Worm (Caenorhabditis elegans) whole organism, L2 larva: ENCODE results near the gene snb-2.

Source experiments
- C34F6.9 ChIP-seq: fragments of 150-350 bp; optimal IDR thresholded peaks from 2 replicates; lab custom pipeline; 2014; ENCODE audit warnings: missing biosample characterization, missing genetic modification characterization
- Y55F3AM.14 ChIP-seq: fragments of 200-800 bp; sonication (Bioruptor generic); optimal IDR thresholded peaks from 2 replicates; lab custom pipeline; 2018; ENCODE audit warnings: mild to moderate bottlenecking, missing genetic modification characterization, missing compliant biosample characterization
- alr-1 ChIP-seq: fragments of 150-350 bp; optimal IDR thresholded peaks from 2 replicates; lab custom pipeline; 2014; ENCODE audit warnings: missing biosample characterization, missing genetic modification characterization
- aly-2 ChIP-seq: fragments of 150-350 bp; optimal IDR thresholded peaks from 2 replicates; lab custom pipeline; 2014; ENCODE audit warnings: missing biosample characterization, missing genetic modification characterization
- blmp-1 ChIP-seq: sonication (generic microtip); optimal IDR thresholded peaks from 2 replicates; lab custom pipeline; 2017; ENCODE audit warnings: missing genetic modification characterization, mild to moderate bottlenecking, missing compliant biosample characterization, antibody characterized with exemption, moderate library complexity; ENCODE audit not compliant: insufficient read depth
- crh-2 ChIP-seq: sonication (generic microtip); optimal IDR thresholded peaks from 2 replicates; lab custom pipeline; 2017; ENCODE audit warnings: missing biosample characterization, missing genetic modification characterization
- elt-1 ChIP-seq: fragments of 150-350 bp; optimal IDR thresholded peaks from 2 replicates; lab custom pipeline; 2014; ENCODE audit warnings: missing biosample characterization, missing genetic modification characterization
- elt-3 ChIP-seq: sonication (generic microtip); optimal IDR thresholded peaks from 2 replicates; lab custom pipeline; 2017; ENCODE audit warnings: missing biosample characterization, missing genetic modification characterization
- fos-1 ChIP-seq: fragments of 150-350 bp; optimal IDR thresholded peaks from 2 replicates; lab custom pipeline; 2014; ENCODE audit warnings: missing biosample characterization, missing genetic modification characterization
- gmeb-1 ChIP-seq: fragments of 150-350 bp; optimal IDR thresholded peaks from 2 replicates; lab custom pipeline; 2014; ENCODE audit warnings: missing biosample characterization, missing genetic modification characterization
- lin-11 ChIP-seq: fragments of 150-350 bp; sonication (generic microtip); optimal IDR thresholded peaks from 2 replicates; lab custom pipeline; 2014; ENCODE audit warnings: missing biosample characterization, missing genetic modification characterization, inconsistent platforms, mixed read lengths
- lin-13 ChIP-seq: fragments of 150-350 bp; optimal IDR thresholded peaks from 2 replicates; lab custom pipeline; 2014; ENCODE audit warnings: missing biosample characterization, missing genetic modification reagents, missing genetic modification characterization
- lin-39 ChIP-seq: fragments of 150-350 bp; optimal IDR thresholded peaks from 2 replicates; lab custom pipeline; 2014; ENCODE audit warnings: missing biosample characterization, missing genetic modification reagents, missing genetic modification characterization
- lsy-2 ChIP-seq, 2 experiments: fragments of 150-350 bp in 1 of 2; sonication (generic microtip) in 1 of 2; optimal IDR thresholded peaks; 2 replicates each; lab custom pipeline; 2014 to 2017; ENCODE audit warnings: missing biosample characterization in 2 of 2, missing genetic modification characterization in 2 of 2
- mab-5 ChIP-seq: fragments of 150-350 bp; optimal IDR thresholded peaks from 2 replicates; lab custom pipeline; 2014; ENCODE audit warnings: missing biosample characterization, missing genetic modification characterization
- mbf-1 ChIP-seq: sonication (generic microtip); optimal IDR thresholded peaks from 2 replicates; lab custom pipeline; 2017; ENCODE audit warnings: missing biosample characterization, missing genetic modification characterization
- nhr-11 ChIP-seq: fragments of 150-350 bp; optimal IDR thresholded peaks from 2 replicates; lab custom pipeline; 2014; ENCODE audit warnings: missing biosample characterization, missing genetic modification characterization
- nhr-129 ChIP-seq: fragments of 150-350 bp; optimal IDR thresholded peaks from 2 replicates; lab custom pipeline; 2014; ENCODE audit warnings: missing biosample characterization, missing genetic modification characterization
- nhr-21 ChIP-seq: fragments of 150-350 bp; optimal IDR thresholded peaks from 2 replicates; lab custom pipeline; 2014; ENCODE audit warnings: missing biosample characterization, missing genetic modification characterization
- nhr-25 ChIP-seq: fragments of 150-350 bp; sonication (generic microtip); optimal IDR thresholded peaks from 3 replicates; lab custom pipeline; 2014; ENCODE audit warnings: missing biosample characterization, missing genetic modification characterization
- nhr-6 ChIP-seq: fragments of 150-350 bp; optimal IDR thresholded peaks from 2 replicates; lab custom pipeline; 2014; ENCODE audit warnings: missing biosample characterization, missing genetic modification characterization
- nhr-77 ChIP-seq: fragments of 150-350 bp; optimal IDR thresholded peaks from 2 replicates; lab custom pipeline; 2014; ENCODE audit warnings: missing biosample characterization, missing genetic modification characterization
- peb-1 ChIP-seq: fragments of 150-350 bp; optimal IDR thresholded peaks from 2 replicates; lab custom pipeline; 2014; ENCODE audit warnings: missing biosample characterization, missing genetic modification characterization
- sem-4 ChIP-seq: fragments of 150-350 bp; optimal IDR thresholded peaks from 2 replicates; lab custom pipeline; 2014; ENCODE audit warnings: missing biosample characterization, missing genetic modification reagents, missing genetic modification characterization
- skn-1 ChIP-seq: sonication (generic microtip); optimal IDR thresholded peaks from 2 replicates; lab custom pipeline; 2017; ENCODE audit warnings: missing biosample characterization, missing genetic modification characterization
- sma-3 ChIP-seq: sonication (generic microtip); optimal IDR thresholded peaks from 2 replicates; lab custom pipeline; 2016; ENCODE audit warnings: missing genetic modification reagents, missing genetic modification characterization, missing compliant biosample characterization
- sma-9 ChIP-seq, 2 experiments: fragments of 150-350 bp in 1 of 2; sonication (generic microtip) in 1 of 2; optimal IDR thresholded peaks; 2 replicates each; lab custom pipeline; 2014 to 2016; ENCODE audit warnings: missing genetic modification characterization in 2 of 2, mild to moderate bottlenecking in 1 of 2, missing biosample characterization in 1 of 2, missing compliant biosample characterization in 1 of 2, missing genetic modification reagents in 1 of 2, moderate library complexity in 1 of 2
- snpc-4 ChIP-seq: fragments of 150-350 bp; optimal IDR thresholded peaks from 2 replicates; lab custom pipeline; 2014; ENCODE audit warnings: missing biosample characterization, missing genetic modification characterization
- unc-39 ChIP-seq: fragments of 150-350 bp; optimal IDR thresholded peaks from 2 replicates; lab custom pipeline; 2014; ENCODE audit warnings: missing biosample characterization, missing genetic modification characterization
- unc-55 ChIP-seq: fragments of 150-350 bp; sonication (generic microtip); optimal IDR thresholded peaks from 3 replicates; lab custom pipeline; 2014; ENCODE audit warnings: missing biosample characterization, missing genetic modification reagents, missing genetic modification characterization
- unc-62 ChIP-seq: fragments of 150-350 bp; optimal IDR thresholded peaks from 2 replicates; lab custom pipeline; 2014; ENCODE audit warnings: missing biosample characterization, missing genetic modification reagents, missing genetic modification characterization
- ztf-1 ChIP-seq: fragments of 200-800 bp; sonication (Bioruptor generic); conservative IDR thresholded peaks from 2 replicates; pipeline ENCODE4 v1.3.6; 2022; ENCODE audit warnings: missing genetic modification characterization, missing compliant biosample characterization

snb-2 gene

DNA sequence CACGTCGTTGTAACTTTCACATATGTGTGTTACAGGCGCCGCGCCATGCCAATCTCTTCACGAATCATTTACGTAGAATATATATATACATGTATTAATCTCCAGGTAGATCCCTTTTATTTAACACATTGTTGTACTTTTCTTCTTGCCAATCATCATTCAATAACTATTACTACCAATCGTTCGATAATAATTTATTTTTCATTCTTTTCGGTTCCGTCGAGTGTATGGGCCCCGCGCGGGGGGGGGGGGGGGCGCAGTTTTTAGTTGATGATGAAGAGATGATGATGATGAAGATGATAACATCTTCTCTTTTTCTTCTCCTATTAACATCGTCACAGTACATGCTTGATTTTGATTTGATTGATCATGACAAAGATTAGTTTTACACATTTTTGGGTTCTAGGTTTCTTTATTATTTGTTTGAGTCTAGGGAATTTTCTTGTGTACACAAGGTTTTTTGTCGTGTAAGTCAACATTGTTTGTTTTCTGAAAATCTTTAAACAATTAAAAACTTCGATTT lies 46.4 kb downstream of the snb-2 start:
- peak; percentile 66 for TF ChIP-seq sma-9 (GFP tag; optimal IDR thresholded peaks at IDR 0.05; lab: Kevin White, UChicago)
- TF ChIP-seq sma-9 (tag; optimal IDR thresholded peaks at IDR 0.05; lab: Kevin White, UChicago), result no peak
- no peak for TF ChIP-seq nhr-77 (tag; lab: Kevin White, UChicago)
- TF ChIP-seq lin-13 (GFP tag; lab: Kevin White, UChicago), result no peak
- no peak for TF ChIP-seq alr-1 (tag; lab: Kevin White, UChicago)
- no peak for TF ChIP-seq unc-55 (GFP tag; lab: Kevin White, UChicago)
- TF ChIP-seq sma-3 (GFP tag; lab: Kevin White, UChicago), result peak; percentile 40
- TF ChIP-seq peb-1 (tag; lab: Kevin White, UChicago), result no peak
- TF ChIP-seq blmp-1 (tag; lab: Kevin White, UChicago), result peak; percentile 20
- TF ChIP-seq ztf-1 (GFP tag; lab: Robert Waterston, UW), result no peak
- TF ChIP-seq nhr-6 (tag; lab: Kevin White, UChicago), result no peak
- TF ChIP-seq Y55F3AM.14 (GFP tag; lab: Kevin White, UChicago), result no peak

DNA sequence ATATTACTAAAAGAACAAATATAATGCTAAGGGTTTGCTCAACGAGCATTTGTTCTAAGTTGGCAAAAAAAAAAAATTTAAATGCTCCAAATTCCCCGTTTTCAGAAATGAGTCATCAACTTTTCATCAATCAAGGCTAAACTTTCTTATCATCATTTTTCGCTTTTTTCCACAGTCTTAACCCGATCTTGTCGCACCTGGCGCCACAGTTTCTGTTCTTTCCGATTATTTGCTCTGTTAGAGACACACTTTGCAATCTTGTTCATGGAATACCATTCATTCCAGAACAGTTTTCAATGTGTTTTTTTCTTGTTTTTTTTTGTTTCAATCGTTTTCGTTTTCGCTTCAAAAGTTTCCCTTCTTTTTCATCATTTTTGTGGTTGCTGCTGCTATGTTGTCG lies 47.5 kb downstream of the snb-2 start:
- TF ChIP-seq fos-1 (tag; lab: Kevin White, UChicago), result peak; percentile 92
- no peak for TF ChIP-seq unc-62 (GFP tag; lab: Kevin White, UChicago)
- no peak for TF ChIP-seq snpc-4
- peak; percentile 51 for TF ChIP-seq crh-2 (tag; lab: Kevin White, UChicago)
- TF ChIP-seq nhr-25 (tag; lab: Kevin White, UChicago), result no peak
- no peak for TF ChIP-seq sem-4 (tag; lab: Kevin White, UChicago)
- peak; percentile 84 for TF ChIP-seq sma-9 (GFP tag; optimal IDR thresholded peaks at IDR 0.05; lab: Kevin White, UChicago)
- TF ChIP-seq sma-9 (tag; optimal IDR thresholded peaks at IDR 0.05; lab: Kevin White, UChicago), result no peak
- no peak for TF ChIP-seq nhr-129 (tag; lab: Kevin White, UChicago)
- TF ChIP-seq sma-3 (GFP tag; lab: Kevin White, UChicago), result peak; percentile 12

DNA sequence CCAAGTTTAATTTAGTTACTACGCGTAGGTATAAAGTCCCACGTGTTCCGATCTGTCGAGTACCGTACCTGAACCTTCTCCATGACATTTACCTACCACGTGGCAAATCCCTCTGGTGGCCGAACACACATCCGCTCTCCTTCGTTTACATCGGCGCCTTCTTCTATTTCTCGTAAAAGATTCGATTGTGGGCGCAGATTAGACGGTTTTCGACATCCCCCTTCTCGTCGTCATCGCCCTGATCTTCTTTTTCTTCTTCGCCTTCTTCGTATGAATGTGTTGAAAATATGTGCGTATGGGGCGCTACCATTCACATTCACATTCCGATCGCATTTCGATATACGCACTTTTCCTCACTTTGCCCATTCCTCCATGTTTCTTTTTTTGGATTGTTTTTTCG lies 48.9 kb downstream of the snb-2 start:
- TF ChIP-seq blmp-1 (tag; lab: Kevin White, UChicago), result no peak
- TF ChIP-seq nhr-11 (tag; lab: Kevin White, UChicago), result no peak
- peak in 1 of 2 experiments; percentile 25 for TF ChIP-seq lsy-2 (tag; optimal IDR thresholded peaks at IDR 0.05; lab: Kevin White, UChicago)
- TF ChIP-seq, all 48 proteins: peak for 1

DNA sequence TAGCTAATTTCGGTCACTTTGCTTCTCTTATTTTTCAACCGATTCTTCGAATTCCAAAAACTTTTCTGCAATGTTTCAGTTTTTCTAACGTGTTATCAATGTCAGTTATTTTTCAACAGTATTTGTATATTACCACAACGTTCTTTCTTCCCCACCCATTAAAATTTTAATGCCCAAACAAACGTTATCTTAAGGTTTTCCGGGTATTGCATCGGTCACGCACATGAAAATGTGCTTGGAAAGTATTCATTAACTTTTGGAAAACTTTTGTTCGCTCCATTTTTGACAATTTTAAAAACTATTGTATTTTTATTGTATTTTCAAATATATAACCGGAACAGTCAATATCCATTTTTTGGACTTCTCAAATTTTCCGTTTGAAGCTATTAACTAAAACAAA lies 49.6 kb downstream of the snb-2 start:
- TF ChIP-seq gmeb-1 (tag; lab: Kevin White, UChicago) (peak; percentile 22), fos-1 (tag; lab: Kevin White, UChicago) (peak; percentile 3), C34F6.9 (tag; lab: Kevin White, UChicago) (no peak)

DNA sequence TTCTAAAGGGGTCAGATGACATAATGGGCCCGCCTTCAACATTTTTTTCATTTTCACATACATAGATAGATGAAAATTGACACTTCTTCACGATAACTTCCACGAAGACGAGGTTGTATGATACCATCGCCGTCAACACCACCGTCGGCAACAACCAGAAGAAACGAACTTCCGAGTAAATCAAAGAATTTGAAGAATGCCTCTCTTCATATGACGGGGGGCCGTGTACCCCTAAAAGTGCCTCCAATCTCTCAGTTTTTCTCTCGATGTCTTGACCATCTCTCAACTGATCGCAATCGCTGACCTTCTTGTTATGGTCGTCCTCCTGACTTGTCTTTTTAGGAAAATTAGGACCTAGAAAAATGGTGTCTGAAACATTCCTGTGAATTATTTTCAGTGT lies 50.2 kb downstream of the snb-2 start:
- peak; percentile 26 for TF ChIP-seq blmp-1 (tag; lab: Kevin White, UChicago)
- peak; percentile 16 for TF ChIP-seq crh-2 (tag; lab: Kevin White, UChicago)
- peak; percentile 21 for TF ChIP-seq nhr-129 (tag; lab: Kevin White, UChicago)
- peak; percentile 47 for TF ChIP-seq nhr-25 (tag; lab: Kevin White, UChicago)
- TF ChIP-seq sma-9 (GFP tag; optimal IDR thresholded peaks at IDR 0.05; lab: Kevin White, UChicago), result peak; percentile 72
- TF ChIP-seq sma-9 (tag; optimal IDR thresholded peaks at IDR 0.05; lab: Kevin White, UChicago), result no peak
- no peak for TF ChIP-seq mbf-1
- TF ChIP-seq elt-1 (tag; lab: Kevin White, UChicago), result peak; percentile 73
- no peak for TF ChIP-seq lin-39 (tag; lab: Kevin White, UChicago)

DNA sequence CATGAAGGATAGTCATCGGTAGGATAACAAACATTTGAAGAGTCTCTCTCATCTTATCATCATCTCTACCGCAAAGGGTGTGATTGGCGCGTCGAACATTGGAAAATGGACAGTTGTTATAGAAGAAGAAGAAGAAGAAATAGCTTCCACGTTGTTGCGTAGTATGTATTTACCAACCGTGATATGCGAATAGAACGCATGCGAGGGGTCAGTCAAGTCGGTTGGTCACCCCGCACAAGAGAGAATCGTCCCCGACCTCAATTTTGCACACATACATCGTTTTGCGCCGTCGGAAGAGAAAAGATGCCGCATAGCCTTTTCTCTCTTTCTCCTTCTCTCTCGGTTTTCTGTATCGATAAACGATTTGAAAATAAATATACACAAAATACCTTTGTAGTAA lies 50.7 kb downstream of the snb-2 start:
- no peak for TF ChIP-seq lin-11 (tag; lab: Kevin White, UChicago)
- TF ChIP-seq ztf-1 (GFP tag; lab: Robert Waterston, UW), result no peak
- TF ChIP-seq unc-39 (tag; lab: Kevin White, UChicago), result no peak
- TF ChIP-seq fos-1 (tag; lab: Kevin White, UChicago), result no peak
- no peak for TF ChIP-seq elt-3 (tag; lab: Kevin White, UChicago)
- TF ChIP-seq skn-1 (tag; lab: Kevin White, UChicago), result no peak
- TF ChIP-seq aly-2 (tag; lab: Kevin White, UChicago), result no peak
- TF ChIP-seq crh-2 (tag; lab: Kevin White, UChicago), result no peak
- peak; percentile 14 for TF ChIP-seq sem-4 (tag; lab: Kevin White, UChicago)
- no peak for TF ChIP-seq lsy-2 (tag; optimal IDR thresholded peaks at IDR 0.05; lab: Kevin White, UChicago)
- TF ChIP-seq nhr-21, result peak; percentile 75
- TF ChIP-seq sma-3 (GFP tag; lab: Kevin White, UChicago), result no peak
- no peak for TF ChIP-seq mab-5 (tag; lab: Kevin White, UChicago)
- TF ChIP-seq sma-9 (GFP tag; optimal IDR thresholded peaks at IDR 0.05; lab: Kevin White, UChicago), result peak; percentile 19
- TF ChIP-seq sma-9 (tag; optimal IDR thresholded peaks at IDR 0.05; lab: Kevin White, UChicago), result no peak
